Fruit fly (Drosophila melanogaster) Kc167 (cell line): Measurements from ENCODE around the gene Pvf2.

Experiments
- Myc ChIP-seq: fragments of >200 bp; optimal IDR thresholded peaks from 2 replicates; lab custom pipeline; 2017; ENCODE audit warnings: missing external identifiers
- Sin3A ChIP-seq: fragments of >200 bp; optimal IDR thresholded peaks from 2 replicates; lab custom pipeline; 2018; ENCODE audit warnings: missing external identifiers
- h ChIP-seq: fragments of >200 bp; optimal IDR thresholded peaks from 3 replicates; lab custom pipeline; 2018; ENCODE audit warnings: missing external identifiers
- insv ChIP-seq: fragments of >200 bp; optimal IDR thresholded peaks from 3 replicates; lab custom pipeline; 2018; ENCODE audit warnings: missing external identifiers
- psq ChIP-seq: fragments of >200 bp; optimal IDR thresholded peaks from 2 replicates; lab custom pipeline; 2017; ENCODE audit warnings: missing external identifiers
- ttk ChIP-seq: sonication (Bioruptor generic); optimal IDR thresholded peaks from 2 replicates; lab custom pipeline; 2017; ENCODE audit warnings: missing external identifiers

Pvf2 gene

dm6 chr2L:7073011-7073410 lies 11.4 kb downstream of the Pvf2 start:
- TF ChIP-seq h (lab: Kevin White, UChicago) (no peak), insv (lab: Kevin White, UChicago) (no peak)

DNA sequence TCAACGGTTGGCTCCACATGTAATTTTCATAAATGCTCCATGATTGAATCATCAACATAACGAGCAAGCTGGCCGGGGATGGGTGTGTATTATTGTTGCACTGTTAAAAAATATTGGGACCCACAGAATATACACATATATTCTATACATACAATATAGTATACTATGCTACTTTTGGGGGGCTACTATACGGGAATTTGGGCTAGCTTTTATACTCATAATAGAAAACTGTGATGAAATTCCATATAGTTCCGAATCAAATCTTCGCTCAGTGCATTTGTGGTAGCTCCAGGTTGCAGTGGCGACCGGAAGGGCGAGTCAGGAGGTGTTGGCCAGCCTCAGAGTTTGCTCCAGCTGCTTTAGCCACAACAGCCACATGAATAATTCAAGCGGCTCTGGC lies 12.6 kb downstream of the Pvf2 start:
- TF ChIP-seq insv (lab: Kevin White, UChicago) (no peak), psq (lab: Kevin White, UChicago) (no peak), Sin3A (no peak), ttk (lab: Kevin White, UChicago) (no peak), Myc (lab: Kevin White, UChicago) (no peak), h (lab: Kevin White, UChicago) (no peak)

DNA sequence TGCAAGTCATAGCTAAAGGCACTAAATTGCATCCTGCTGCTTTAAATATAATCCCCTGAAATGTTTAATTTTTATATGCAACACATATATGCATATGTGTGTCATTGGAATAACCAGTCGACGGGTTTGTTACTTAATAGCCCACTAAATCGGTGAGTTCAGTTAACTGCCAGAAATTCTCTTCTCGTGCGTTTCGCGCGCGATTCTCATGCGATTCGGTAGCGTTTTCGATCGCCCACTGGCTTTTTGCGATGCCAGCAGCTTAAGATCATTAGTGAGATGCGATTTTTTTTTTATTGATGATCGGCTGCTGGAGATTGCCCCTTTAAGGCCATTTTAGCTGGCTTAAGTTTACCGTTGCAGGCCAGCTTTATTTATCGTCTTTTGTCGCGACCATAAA lies 13.2 kb downstream of the Pvf2 start:
- TF ChIP-seq ttk (lab: Kevin White, UChicago) (no peak), Myc (lab: Kevin White, UChicago) (no peak), insv (lab: Kevin White, UChicago) (no peak), psq (lab: Kevin White, UChicago) (no peak), Sin3A (no peak)

- no peak for TF ChIP-seq insv (lab: Kevin White, UChicago)
- TF ChIP-seq psq (lab: Kevin White, UChicago): no peak
- TF ChIP-seq Myc (lab: Kevin White, UChicago): no peak
- TF ChIP-seq ttk (lab: Kevin White, UChicago): no peak
- TF ChIP-seq h (lab: Kevin White, UChicago): no peak
- no peak for TF ChIP-seq Sin3A
Observed at dm6 chr2L:7067683-7068082, 16.8 kb downstream of the Pvf2 start, which contains the start of gene Ugt307A1. TSS of gene Ugt307A1 (plus strand) at chr2L:7067983.

- no peak for TF ChIP-seq ttk (lab: Kevin White, UChicago)
- TF ChIP-seq Sin3A: no peak
- TF ChIP-seq insv (lab: Kevin White, UChicago): no peak
- no peak for TF ChIP-seq h (lab: Kevin White, UChicago)
- no peak for TF ChIP-seq Myc (lab: Kevin White, UChicago)
- TF ChIP-seq psq (lab: Kevin White, UChicago): no peak
Observed at dm6 chr2L:7065687-7066086, 18.7 kb downstream of the Pvf2 start, which contains the start of gene Nuf2. TSS of gene Nuf2 (minus strand) at chr2L:7065837.

DNA sequence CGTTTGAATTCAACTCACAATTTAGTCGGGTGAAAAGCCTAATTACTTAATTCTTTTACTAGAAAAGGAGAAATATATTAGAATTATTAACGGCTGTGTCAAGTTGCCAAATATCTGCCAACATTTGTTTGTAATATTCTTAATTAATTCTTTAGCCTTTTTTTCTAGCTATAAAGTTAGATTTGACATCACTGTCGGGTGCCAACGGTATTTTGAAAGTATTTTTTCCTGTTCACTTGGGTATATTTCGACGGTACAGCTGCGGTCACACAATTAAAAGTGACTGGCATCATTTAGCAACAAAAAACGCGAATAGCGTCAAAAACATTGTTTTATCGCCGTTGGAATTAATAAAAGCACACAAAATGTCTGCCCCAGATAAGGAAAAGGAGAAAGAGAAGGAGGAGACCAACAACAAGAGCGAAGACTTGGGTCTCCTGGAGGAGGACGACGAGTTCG lies 20.7 kb downstream of the Pvf2 start, which contains the start of gene Sem1:
Gene Sem1 (plus strand): TSS at position 266 of the 459 bp plus-strand sequence.
- TF ChIP-seq psq (lab: Kevin White, UChicago) (no peak), ttk (lab: Kevin White, UChicago) (no peak), Myc (lab: Kevin White, UChicago) (no peak), Sin3A (no peak), h (lab: Kevin White, UChicago) (no peak), insv (lab: Kevin White, UChicago) (no peak)

DNA sequence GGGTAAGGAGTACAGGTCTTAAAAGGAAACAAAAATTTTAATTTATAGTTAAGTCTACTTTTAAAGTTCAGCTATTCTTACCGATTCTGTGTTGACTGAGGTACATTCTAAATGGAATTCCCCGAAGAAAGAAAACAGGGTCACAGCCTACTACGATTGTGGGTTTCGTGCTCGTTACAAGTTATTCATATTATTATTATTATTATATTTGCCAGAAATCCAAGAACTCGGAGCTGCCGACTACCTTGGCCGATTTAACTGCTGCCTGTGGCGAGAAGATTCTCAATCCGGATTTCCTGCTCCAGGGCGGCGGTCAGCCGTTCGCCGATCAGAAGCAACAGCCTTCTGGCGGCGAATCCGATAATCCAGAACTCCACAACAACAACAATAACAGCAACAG lies 23.7 kb downstream of the Pvf2 start, which contains the start of gene Mst27D:
Gene Mst27D (minus strand): TSS at position 101 of the 400 bp plus-strand sequence.
- no peak for TF ChIP-seq h (lab: Kevin White, UChicago)
- TF ChIP-seq ttk (lab: Kevin White, UChicago): no peak
- no peak for TF ChIP-seq psq (lab: Kevin White, UChicago)
- no peak for TF ChIP-seq insv (lab: Kevin White, UChicago)
- no peak for TF ChIP-seq Myc (lab: Kevin White, UChicago)
- TF ChIP-seq Sin3A: no peak

dm6 chr2L:7056189-7056926 lies 28.1 kb downstream of the Pvf2 start, which contains the start of gene Mnn1:
TSS of gene Mnn1 (plus strand) at chr2L:7056301.
- TF ChIP-seq ttk (lab: Kevin White, UChicago) (no peak), Myc (lab: Kevin White, UChicago) (no peak), psq (lab: Kevin White, UChicago) (no peak), insv (lab: Kevin White, UChicago) (no peak), h (lab: Kevin White, UChicago) (no peak), Sin3A (no peak)

- TF ChIP-seq Myc (lab: Kevin White, UChicago) (no peak), Sin3A (no peak), insv (lab: Kevin White, UChicago) (no peak), psq (lab: Kevin White, UChicago) (no peak), ttk (lab: Kevin White, UChicago) (no peak), h (lab: Kevin White, UChicago) (no peak)
Observed at dm6 chr2L:7051740-7052139, 32.7 kb downstream of the Pvf2 start.

DNA sequence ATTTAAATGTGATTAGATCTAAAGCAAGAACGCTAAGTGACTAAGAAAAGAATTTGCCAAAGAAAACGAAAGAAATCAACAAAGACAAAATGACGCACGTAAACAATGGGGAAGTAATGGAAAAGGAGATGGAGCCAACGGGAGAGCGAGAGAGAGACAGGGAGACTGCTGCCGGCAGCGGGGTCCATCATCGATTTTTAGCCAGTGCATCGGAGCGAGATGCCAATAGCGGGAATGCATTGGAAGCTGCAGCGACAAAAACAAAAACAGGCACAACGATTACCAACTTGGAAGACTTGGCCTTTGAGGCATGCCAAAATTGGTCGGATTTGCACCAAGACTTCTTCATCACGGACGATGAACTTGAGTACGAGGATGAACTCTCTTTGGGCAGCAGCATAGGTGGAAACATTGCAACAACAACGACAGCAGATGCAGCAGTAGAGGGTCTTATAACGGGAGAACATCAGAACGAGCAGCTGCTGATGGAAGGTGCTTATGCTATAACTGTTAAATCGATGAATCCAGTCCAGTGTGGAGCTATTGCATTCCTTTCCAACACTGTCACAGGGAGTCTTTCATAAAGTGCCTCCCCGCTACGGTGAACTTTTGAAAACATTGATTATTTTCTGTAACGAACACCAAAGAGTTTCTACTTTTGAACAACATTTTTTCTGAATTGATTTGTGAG lies 33.8 kb downstream of the Pvf2 start:
- TF ChIP-seq ttk (lab: Kevin White, UChicago): no peak
- no peak for TF ChIP-seq psq (lab: Kevin White, UChicago)
- no peak for TF ChIP-seq insv (lab: Kevin White, UChicago)

dm6 chr2L:7049680-7050289 lies 34.6 kb downstream of the Pvf2 start:
- TF ChIP-seq h (lab: Kevin White, UChicago): no peak
- no peak for TF ChIP-seq insv (lab: Kevin White, UChicago)
- TF ChIP-seq Sin3A: no peak
- no peak for TF ChIP-seq ttk (lab: Kevin White, UChicago)
- no peak for TF ChIP-seq Myc (lab: Kevin White, UChicago)
- no peak for TF ChIP-seq psq (lab: Kevin White, UChicago)
